Fruit fly (Drosophila melanogaster) whole organism, embryonic: ENCODE measurements around the gene Nt5b.

Experiments used
- Ada2b ChIP-seq: fragments of 200-800 bp; sonication (Bioruptor generic); IDR thresholded peaks from 2 replicates; pipeline ENCODE4 v1.3.6; 2022; ENCODE audit warnings: missing biosample characterization, missing genetic modification characterization
- Blimp-1 ChIP-seq: fragments of 200-800 bp; sonication (Bioruptor generic); optimal IDR thresholded peaks from 3 replicates; lab custom pipeline; 2018; ENCODE audit warnings: missing biosample characterization, missing genetic modification characterization, mild to moderate bottlenecking, moderate library complexity, missing genetic modification reagents
- CG10462 ChIP-seq: fragments of 200-800 bp; sonication (Bioruptor generic); optimal IDR thresholded peaks from 2 replicates; lab custom pipeline; 2016; ENCODE audit warnings: missing biosample characterization, missing genetic modification characterization
- CG10565 ChIP-seq: fragments of 200-800 bp; sonication (Bioruptor generic); optimal IDR thresholded peaks from 3 replicates; lab custom pipeline; 2016; ENCODE audit warnings: missing biosample characterization, mild to moderate bottlenecking, missing genetic modification characterization
- CG11093 ChIP-seq: fragments of 200-800 bp; sonication (Bioruptor generic); IDR thresholded peaks from 3 replicates; pipeline ENCODE4 v1.3.6; 2022; ENCODE audit warnings: missing biosample characterization, missing genetic modification characterization
- CG11504 ChIP-seq: fragments of 200-800 bp; sonication (Bioruptor generic); optimal IDR thresholded peaks from 3 replicates; lab custom pipeline; 2019; ENCODE audit warnings: missing biosample characterization, mild to moderate bottlenecking, missing genetic modification characterization, moderate library complexity
- CG12071 ChIP-seq: fragments of 200-800 bp; sonication (Bioruptor generic); optimal IDR thresholded peaks from 3 replicates; lab custom pipeline; 2018; ENCODE audit warnings: missing biosample characterization, mild to moderate bottlenecking, missing genetic modification characterization
- CG12104 ChIP-seq: fragments of 200-800 bp; sonication (Bioruptor generic); optimal IDR thresholded peaks from 3 replicates; lab custom pipeline; 2016; ENCODE audit warnings: missing biosample characterization, missing genetic modification characterization
- CG12391 ChIP-seq: fragments of 200-800 bp; sonication (Bioruptor generic); optimal IDR thresholded peaks from 3 replicates; lab custom pipeline; 2018; ENCODE audit warnings: missing biosample characterization, mild to moderate bottlenecking, missing genetic modification characterization, moderate library complexity
- CG17186 ChIP-seq: fragments of 200-800 bp; sonication (Bioruptor generic); optimal IDR thresholded peaks from 3 replicates; lab custom pipeline; 2017; ENCODE audit warnings: missing biosample characterization, missing genetic modification reagents, missing genetic modification characterization
- CG1792 ChIP-seq: fragments of 200-800 bp; sonication (Bioruptor generic); optimal IDR thresholded peaks from 2 replicates; lab custom pipeline; 2016; ENCODE audit warnings: missing biosample characterization, missing genetic modification characterization
- CG18476 ChIP-seq: fragments of 200-800 bp; sonication (Bioruptor generic); optimal IDR thresholded peaks from 2 replicates; lab custom pipeline; 2016; ENCODE audit warnings: missing biosample characterization, mild to moderate bottlenecking, missing genetic modification characterization
- CG18599 ChIP-seq: fragments of 200-800 bp; sonication (Bioruptor generic); optimal IDR thresholded peaks from 3 replicates; lab custom pipeline; 2017; ENCODE audit warnings: missing biosample characterization, missing genetic modification characterization, mild to moderate bottlenecking, moderate library complexity, missing genetic modification reagents
- CG2120 ChIP-seq: fragments of 200-800 bp; sonication (Bioruptor generic); optimal IDR thresholded peaks from 3 replicates; lab custom pipeline; 2016; ENCODE audit warnings: missing biosample characterization, missing genetic modification characterization
- CG30403 ChIP-seq: fragments of 200-800 bp; sonication (Bioruptor generic); optimal IDR thresholded peaks from 3 replicates; lab custom pipeline; 2016; ENCODE audit warnings: missing biosample characterization, missing genetic modification characterization
- CG31388 ChIP-seq: fragments of 200-800 bp; sonication (Bioruptor generic); optimal IDR thresholded peaks from 2 replicates; lab custom pipeline; 2016; ENCODE audit warnings: missing biosample characterization, missing genetic modification characterization
- CG3281 ChIP-seq: fragments of 200-800 bp; sonication (Bioruptor generic); optimal IDR thresholded peaks from 3 replicates; lab custom pipeline; 2017; ENCODE audit warnings: missing biosample characterization, mild to moderate bottlenecking, missing genetic modification characterization
- CG33213 ChIP-seq: fragments of 200-800 bp; sonication (Bioruptor generic); optimal IDR thresholded peaks from 3 replicates; lab custom pipeline; 2016; ENCODE audit warnings: missing biosample characterization, missing genetic modification characterization
- CG4404 ChIP-seq: fragments of 200-800 bp; sonication (Bioruptor generic); IDR thresholded peaks from 2 replicates; pipeline ENCODE4 v1.3.6; 2022; ENCODE audit warnings: missing biosample characterization, missing genetic modification characterization
- CG4820 ChIP-seq: fragments of 200-800 bp; sonication (Bioruptor generic); optimal IDR thresholded peaks from 3 replicates; lab custom pipeline; 2016; ENCODE audit warnings: missing biosample characterization, missing genetic modification characterization
- CG6175 ChIP-seq: fragments of 200-800 bp; sonication (Bioruptor generic); IDR thresholded peaks from 3 replicates; pipeline ENCODE4 v1.3.6; 2022; ENCODE audit warnings: missing biosample characterization, missing genetic modification characterization
- CG6272 ChIP-seq: fragments of 200-800 bp; sonication (Bioruptor generic); IDR thresholded peaks from 2 replicates; pipeline ENCODE4 v1.3.6; 2022; ENCODE audit warnings: missing biosample characterization, missing genetic modification characterization
- CG6765 ChIP-seq: fragments of 200-800 bp; sonication (Bioruptor generic); optimal IDR thresholded peaks from 3 replicates; lab custom pipeline; 2017; ENCODE audit warnings: missing biosample characterization, mild to moderate bottlenecking, missing genetic modification characterization
- CG7745 ChIP-seq: fragments of 200-800 bp; sonication (Bioruptor generic); optimal IDR thresholded peaks from 2 replicates; lab custom pipeline; 2018; ENCODE audit warnings: missing biosample characterization, mild to moderate bottlenecking, missing genetic modification characterization, moderate library complexity
- CG9609 ChIP-seq: fragments of 200-800 bp; sonication (Bioruptor generic); optimal IDR thresholded peaks from 3 replicates; lab custom pipeline; 2016; ENCODE audit warnings: missing biosample characterization, missing genetic modification characterization
- E2f1 ChIP-seq: fragments of 200-800 bp; sonication (Bioruptor generic); IDR thresholded peaks from 2 replicates; pipeline ENCODE4 v1.3.6; 2022; ENCODE audit warnings: missing biosample characterization, missing genetic modification characterization
- Eip74EF ChIP-seq, 2 experiments: fragments of 200-800 bp in 1 of 2; fragments of >200 bp in 1 of 2; sonication (Bioruptor generic) in 1 of 2; optimal IDR thresholded peaks; 2 replicates each; lab custom pipeline; 2017 to 2019; ENCODE audit warnings: missing biosample characterization in 2 of 2, missing genetic modification characterization in 2 of 2, mild to moderate bottlenecking in 1 of 2, moderate library complexity in 1 of 2
- Gsc ChIP-seq: fragments of 200-800 bp; sonication (Bioruptor generic); IDR thresholded peaks from 2 replicates; pipeline ENCODE4 v1.3.6; 2022; ENCODE audit warnings: missing biosample characterization, missing genetic modification characterization
- Gug ChIP-seq: fragments of 200-800 bp; sonication (Bioruptor generic); IDR thresholded peaks from 4 replicates; pipeline ENCODE4 v1.3.6; 2022; ENCODE audit warnings: missing biosample characterization, missing genetic modification characterization
- H2.0 ChIP-seq: fragments of 200-800 bp; sonication (Bioruptor generic); IDR thresholded peaks from 2 replicates; pipeline ENCODE4 v1.3.6; 2022; ENCODE audit warnings: missing biosample characterization, missing genetic modification characterization
- HLH3B ChIP-seq: fragments of 200-800 bp; sonication (Bioruptor generic); IDR thresholded peaks from 2 replicates; pipeline ENCODE4 v1.3.6; 2022; ENCODE audit warnings: missing biosample characterization, missing genetic modification characterization
- Hr51 ChIP-seq, 2 experiments: fragments of 200-800 bp; sonication (Bioruptor generic); optimal IDR thresholded peaks; 2 replicates in 1 of 2; 3 replicates in 1 of 2; lab custom pipeline; 2016 to 2018; ENCODE audit warnings: missing biosample characterization in 2 of 2, missing genetic modification characterization in 2 of 2, mild to moderate bottlenecking in 1 of 2, moderate library complexity in 1 of 2
- MBD-R2 ChIP-seq: fragments of 200-800 bp; sonication (Bioruptor generic); IDR thresholded peaks from 2 replicates; pipeline ENCODE4 v1.3.6; 2022; ENCODE audit warnings: missing biosample characterization, missing genetic modification characterization
- MTF-1 ChIP-seq: fragments of 200-800 bp; sonication (Bioruptor generic); optimal IDR thresholded peaks from 2 replicates; lab custom pipeline; 2018; ENCODE audit warnings: missing biosample characterization, mild to moderate bottlenecking, missing genetic modification characterization, borderline replicate concordance
- Mrtf ChIP-seq: fragments of 200-800 bp; sonication (Bioruptor generic); IDR thresholded peaks from 3 replicates; pipeline ENCODE4 v1.3.6; 2022; ENCODE audit warnings: missing biosample characterization, missing genetic modification characterization
- NC2α ChIP-seq: fragments of 200-800 bp; sonication (Bioruptor generic); optimal IDR thresholded peaks from 2 replicates; lab custom pipeline; 2016; ENCODE audit warnings: missing biosample characterization, missing genetic modification characterization
- Oli ChIP-seq: fragments of 200-800 bp; sonication (Bioruptor generic); optimal IDR thresholded peaks from 2 replicates; lab custom pipeline; 2018; ENCODE audit warnings: missing biosample characterization, mild to moderate bottlenecking, missing genetic modification characterization, moderate library complexity
- Sox102F ChIP-seq: fragments of 200-800 bp; sonication (Bioruptor generic); optimal IDR thresholded peaks from 2 replicates; lab custom pipeline; 2018; ENCODE audit warnings: missing biosample characterization, mild to moderate bottlenecking, missing genetic modification characterization, moderate library complexity
- Xbp1 ChIP-seq: fragments of 200-800 bp; sonication (Bioruptor generic); optimal IDR thresholded peaks from 3 replicates; lab custom pipeline; 2016; ENCODE audit warnings: missing biosample characterization, mild to moderate bottlenecking, missing genetic modification characterization
- chm ChIP-seq: fragments of 200-800 bp; sonication (Bioruptor generic); IDR thresholded peaks from 2 replicates; pipeline ENCODE4 v1.3.6; 2022; ENCODE audit warnings: missing biosample characterization, missing genetic modification characterization
- dysf ChIP-seq: fragments of 200-800 bp; sonication (Bioruptor generic); IDR thresholded peaks from 3 replicates; pipeline ENCODE4 v1.3.6; 2022; ENCODE audit warnings: missing biosample characterization, missing genetic modification characterization
- ewg ChIP-seq: fragments of 200-800 bp; sonication (Bioruptor generic); optimal IDR thresholded peaks from 3 replicates; lab custom pipeline; 2017; ENCODE audit warnings: mild to moderate bottlenecking, missing biosample characterization, missing genetic modification reagents, missing genetic modification characterization
- fd64A ChIP-seq: fragments of 200-800 bp; sonication (Bioruptor generic); optimal IDR thresholded peaks from 3 replicates; lab custom pipeline; 2018; ENCODE audit warnings: missing biosample characterization, mild to moderate bottlenecking, missing genetic modification characterization
- lab ChIP-seq: fragments of 200-800 bp; sonication (Bioruptor generic); optimal IDR thresholded peaks from 3 replicates; lab custom pipeline; 2017; ENCODE audit warnings: missing biosample characterization, missing genetic modification characterization, mild to moderate bottlenecking, moderate library complexity, missing genetic modification reagents
- odd ChIP-seq: fragments of 200-800 bp; sonication (Bioruptor generic); optimal IDR thresholded peaks from 2 replicates; lab custom pipeline; 2017; ENCODE audit warnings: missing biosample characterization, mild to moderate bottlenecking, missing genetic modification characterization
- prd ChIP-seq, 3 experiments: fragments of >200 bp in 2 of 3; fragments of 200-800 bp in 1 of 3; sonication (Bioruptor generic) in 1 of 3; optimal IDR thresholded peaks in 2 of 3; IDR thresholded peaks in 1 of 3; 2 replicates in 2 of 3; 3 replicates in 1 of 3; pipeline versions ENCODE4 v1.3.6 to Lab custom; 2017 to 2022; ENCODE audit warnings: missing biosample characterization in 1 of 3, missing genetic modification characterization in 1 of 3
- psq ChIP-seq: fragments of 200-800 bp; sonication (Bioruptor generic); optimal IDR thresholded peaks from 2 replicates; lab custom pipeline; 2017; ENCODE audit warnings: missing biosample characterization, missing genetic modification characterization
- repo ChIP-seq: fragments of 200-800 bp; sonication (Bioruptor generic); optimal IDR thresholded peaks from 2 replicates; lab custom pipeline; 2016; ENCODE audit warnings: missing biosample characterization, missing genetic modification characterization
- run ChIP-seq: fragments of 200-800 bp; sonication (Bioruptor generic); optimal IDR thresholded peaks from 3 replicates; lab custom pipeline; 2018; ENCODE audit warnings: missing biosample characterization, mild to moderate bottlenecking, missing genetic modification characterization
- unpg ChIP-seq: fragments of 200-800 bp; sonication (Bioruptor generic); optimal IDR thresholded peaks from 3 replicates; lab custom pipeline; 2018; ENCODE audit warnings: missing biosample characterization, mild to moderate bottlenecking, missing genetic modification characterization, moderate library complexity

Nt5b gene

dm6 chrX:18407394-18407721 is 2.6 kb downstream of the Nt5b start (continued):
- TF ChIP-seq unpg (peak; percentile 58), odd (GFP tag; lab: Kevin White, UChicago) (no peak), CG6175 (GFP tag; lab: Robert Waterston, UW) (no peak), Eip74EF (GFP tag; optimal IDR thresholded peaks at IDR 0.05; lab: Kevin White, UChicago) (no peak), MTF-1 (no peak), CG12071 (GFP tag; lab: Kevin White, UChicago) (no peak), fd64A (GFP tag; lab: Kevin White, UChicago) (no peak), CG18599 (GFP tag; lab: Kevin White, UChicago) (peak; percentile 53), CG3281 (peak; percentile 21), Oli (tag; lab: Kevin White, UChicago) (no peak), chm (GFP tag; lab: Robert Waterston, UW) (no peak), CG11504 (tag; lab: Kevin White, UChicago) (peak; percentile 47), CG17186 (GFP tag; lab: Kevin White, UChicago) (no peak), prd (optimal IDR thresholded peaks at IDR 0.05; lab: Kevin White, UChicago) (no peak), prd (GFP tag; IDR thresholded peaks at IDR 0.05; lab: Robert Waterston, UW) (peak; percentile 33; the same call in 1 of the 3 replicates), Blimp-1 (GFP tag; lab: Kevin White, UChicago) (peak; percentile 7), Ada2b (GFP tag; lab: Robert Waterston, UW) (0 out of 2 replicates have a peak, but pooled peaks have one; percentile 23), CG4404 (GFP tag; lab: Robert Waterston, UW) (no peak), CG6765 (no peak), CG30403 (peak; percentile 10), ewg (no peak), CG2120 (GFP tag; lab: Kevin White, UChicago) (peak; percentile 63), Sox102F (GFP tag; lab: Kevin White, UChicago) (peak; percentile 48), CG31388 (GFP tag; lab: Kevin White, UChicago) (no peak), CG10565 (no peak), MBD-R2 (GFP tag; lab: Robert Waterston, UW) (peak; percentile 20; the same call in 1 of the 2 replicates), Mrtf (GFP tag; lab: Robert Waterston, UW) (no peak), HLH3B (GFP tag; lab: Robert Waterston, UW) (no peak), CG1792 (peak; percentile 6), Gug (GFP tag; lab: Robert Waterston, UW) (no peak), CG7745 (no peak), CG18476 (GFP tag; lab: Kevin White, UChicago) (no peak), psq (no peak), lab (GFP tag; lab: Kevin White, UChicago) (peak; percentile 27), NC2α (GFP tag; lab: Kevin White, UChicago) (no peak), dysf (GFP tag; lab: Robert Waterston, UW) (peak; percentile 6; the same call in 1 of the 3 replicates), CG4820 (GFP tag; lab: Kevin White, UChicago) (no peak), CG6272 (no peak), CG11093 (no peak), CG12104 (no peak), run (no peak), CG10462 (GFP tag; lab: Kevin White, UChicago) (no peak), E2f1 (no peak; the same call in 1 of the 2 replicates), CG9609 (GFP tag; lab: Kevin White, UChicago) (peak; percentile 1), repo (GFP tag; lab: Kevin White, UChicago) (no peak), H2.0 (GFP tag; lab: Robert Waterston, UW) (no peak), Gsc (GFP tag; lab: Robert Waterston, UW) (no peak), CG33213 (GFP tag; lab: Kevin White, UChicago) (no peak), Xbp1 (GFP tag; lab: Kevin White, UChicago) (peak; percentile 5), Hr51 (GFP tag; optimal IDR thresholded peaks at IDR 0.05; lab: Kevin White, UChicago) (peak in 1 of 2 experiments; percentile 32), CG12391 (tag; lab: Kevin White, UChicago) (peak; percentile 23)
